Worm (Caenorhabditis elegans): Measurements from ENCODE around the gene F08D12.12.
A peak's percentile ranks its signal among the peaks of the same experiment; 100 is the strongest.

The F08D12.12 gene

DNA sequence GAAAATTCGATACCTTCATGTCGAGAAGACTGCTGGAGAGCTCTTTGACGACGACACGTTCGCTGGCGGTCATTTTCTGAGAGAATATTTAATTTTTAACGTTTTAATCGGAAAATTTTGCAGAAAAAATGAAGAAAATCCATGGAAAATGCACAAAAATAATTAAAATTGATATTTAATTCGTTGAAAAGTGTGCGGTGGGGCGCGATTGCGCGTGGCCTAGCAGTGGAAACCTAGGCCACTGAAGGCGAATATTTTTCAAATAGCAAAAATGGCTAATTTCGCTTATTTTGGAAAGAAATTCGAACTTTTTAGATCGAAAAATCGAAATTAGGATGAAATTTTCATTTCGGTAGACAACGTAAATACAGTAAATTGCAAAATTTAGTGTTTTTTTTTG, 34.3 kb downstream of the F08D12.12 start, which contains the start of gene F29A7.6:
Gene F29A7.6 (minus strand): TSS at position 76 of the 400 bp plus-strand sequence.
- 0 out of 2 replicates have a peak, but pooled peaks have one; percentile 58 for TF ChIP-seq pes-1 (GFP tag; IDR thresholded peaks at IDR 0.05)
- TF ChIP-seq ceh-13 (GFP tag; optimal IDR thresholded peaks at IDR 0.05) = no peak
- TF ChIP-seq B0310.2 (tag; optimal IDR thresholded peaks at IDR 0.05) = no peak
- TF ChIP-seq F13C5.2 (tag; optimal IDR thresholded peaks at IDR 0.05) = no peak
- no peak for TF ChIP-seq ceh-36 (tag; optimal IDR thresholded peaks at IDR 0.05)

DNA sequence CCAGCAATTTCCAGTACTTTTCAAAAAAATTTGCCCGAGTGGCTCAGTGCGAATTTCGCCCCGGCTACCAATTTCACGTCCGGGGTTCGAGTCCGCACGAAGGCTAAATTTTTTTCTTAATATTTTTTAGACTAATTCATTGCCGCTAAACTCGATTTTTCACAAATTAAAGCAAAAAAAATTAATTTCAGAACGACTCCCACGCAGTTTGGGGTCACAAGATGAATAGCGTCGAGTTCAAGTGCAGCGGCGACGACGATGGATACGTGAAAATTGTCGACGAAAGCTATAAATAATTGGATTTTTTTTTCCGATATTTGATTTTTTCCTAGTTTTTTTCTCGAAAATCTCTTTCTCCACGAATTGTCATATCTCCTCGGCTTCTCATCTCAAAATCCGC, 35.6 kb downstream of the F08D12.12 start:
- no peak for TF ChIP-seq tbx-37 (GFP tag; conservative IDR thresholded peaks at IDR 0.05)

DNA sequence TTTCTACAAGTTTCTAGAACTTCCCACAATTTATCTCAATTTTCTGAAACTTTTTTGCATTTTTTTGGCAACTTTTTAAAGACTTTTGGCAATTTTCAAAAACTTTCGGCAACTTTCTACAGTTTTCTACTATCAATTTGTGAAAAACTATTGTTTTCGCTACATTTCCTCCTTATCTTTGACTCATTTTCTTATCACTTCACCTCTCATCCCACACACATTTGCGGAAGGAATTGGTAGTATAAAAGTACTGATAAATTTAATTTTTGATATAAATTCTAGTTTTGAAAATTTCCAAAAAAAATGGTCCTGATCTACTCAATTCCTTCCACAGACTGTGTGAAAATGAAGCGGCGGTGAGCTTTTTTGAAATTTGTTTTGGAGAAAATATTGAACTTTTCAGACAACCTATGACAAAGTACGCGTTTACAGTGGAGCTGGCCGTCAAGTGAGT, 37.3 kb downstream of the F08D12.12 start, which contains the start of gene F29A7.4:
Gene F29A7.4 (plus strand): TSS at position 404 of the 454 bp plus-strand sequence.
- TF ChIP-seq ama-1 (optimal IDR thresholded peaks at IDR 0.05) (no peak), ets-7 (tag; optimal IDR thresholded peaks at IDR 0.05) (no peak), hnd-1 (tag; optimal IDR thresholded peaks at IDR 0.05) (no peak), hmbx-1 (tag; optimal IDR thresholded peaks at IDR 0.05) (no peak), tbx-37 (GFP tag; conservative IDR thresholded peaks at IDR 0.05) (no peak), F13C5.2 (tag; optimal IDR thresholded peaks at IDR 0.05) (no peak)

DNA sequence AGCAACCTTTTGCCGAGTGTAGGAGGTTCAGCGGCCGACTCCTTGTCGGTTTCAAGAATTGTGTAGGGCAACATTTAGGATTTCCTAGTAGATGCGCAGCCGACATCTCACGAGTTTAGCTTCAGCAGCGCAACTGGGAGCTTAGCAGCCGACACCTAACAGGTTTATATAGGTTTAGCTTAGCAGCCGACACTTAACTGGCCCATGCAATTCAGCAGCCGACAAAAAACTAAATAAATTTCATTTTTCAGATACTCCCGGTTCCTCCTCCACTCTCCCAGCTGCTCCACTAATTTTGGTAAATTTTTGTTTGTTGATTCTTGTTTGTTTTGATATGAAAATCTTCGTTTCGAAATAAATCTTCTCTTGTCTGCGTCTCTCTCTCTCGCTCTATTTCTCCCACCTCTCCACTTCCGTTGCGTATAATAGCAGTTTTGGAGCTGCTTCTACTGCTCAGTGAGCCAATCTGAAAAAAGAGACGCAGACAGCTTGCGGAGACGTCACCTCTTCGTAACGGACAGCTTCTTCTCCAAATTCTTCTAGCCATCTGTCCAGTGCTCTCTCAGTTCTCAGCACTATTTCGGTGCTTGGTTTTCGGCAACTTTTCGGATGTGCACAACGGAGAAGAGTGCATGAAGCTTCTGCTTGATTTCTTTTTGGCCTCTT, 38.8 kb downstream of the F08D12.12 start:
- no peak for TF ChIP-seq hnd-1 (tag; optimal IDR thresholded peaks at IDR 0.05)
- no peak for TF ChIP-seq scrt-1 (GFP tag; IDR thresholded peaks at IDR 0.05)
- no peak for TF ChIP-seq hmg-4 (GFP tag; optimal IDR thresholded peaks at IDR 0.05)
- TF ChIP-seq hmbx-1 (tag; optimal IDR thresholded peaks at IDR 0.05) = no peak
- TF ChIP-seq ets-7 (tag; optimal IDR thresholded peaks at IDR 0.05) = no peak
- TF ChIP-seq F13C5.2 (tag; optimal IDR thresholded peaks at IDR 0.05) = no peak
- no peak for TF ChIP-seq ceh-36 (tag; optimal IDR thresholded peaks at IDR 0.05)
- no peak for TF ChIP-seq flt-1 (GFP tag; IDR thresholded peaks at IDR 0.05)
- no peak for TF ChIP-seq ceh-13 (GFP tag; optimal IDR thresholded peaks at IDR 0.05)
- no peak for TF ChIP-seq tbx-11 (GFP tag; IDR thresholded peaks at IDR 0.05)

DNA sequence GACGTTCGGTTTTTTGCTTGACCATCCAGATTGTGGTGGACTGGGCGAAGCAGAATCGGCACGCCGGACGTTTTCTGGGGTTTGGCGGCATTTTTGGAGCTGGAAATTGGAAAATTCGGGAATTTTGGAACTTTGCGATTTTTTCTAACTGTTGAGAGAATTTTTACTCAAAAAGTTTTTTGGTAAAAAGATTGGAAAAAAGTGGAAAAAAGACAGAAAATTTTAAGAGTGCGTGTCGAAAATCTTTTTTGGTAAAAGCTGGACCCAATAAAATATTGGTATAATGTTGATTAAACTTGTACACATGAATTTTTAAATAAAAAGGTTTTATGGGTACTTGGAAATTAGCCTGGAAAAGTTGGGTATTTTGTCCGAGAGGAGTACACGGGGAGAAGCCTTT, 44.6 kb downstream of the F08D12.12 start, which contains the start of gene T05A8.7:
Gene T05A8.7 (minus strand): TSS at position 101 of the 400 bp plus-strand sequence.
- TF ChIP-seq tra-4 (tag; optimal IDR thresholded peaks at IDR 0.05) (no peak), ceh-13 (GFP tag; optimal IDR thresholded peaks at IDR 0.05) (no peak), F13C5.2 (tag; optimal IDR thresholded peaks at IDR 0.05) (no peak), B0310.2 (tag; optimal IDR thresholded peaks at IDR 0.05) (no peak), aly-1 (tag; optimal IDR thresholded peaks at IDR 0.05) (no peak), sea-1 (GFP tag; conservative IDR thresholded peaks at IDR 0.05) (no peak), ama-1 (optimal IDR thresholded peaks at IDR 0.05) (no peak), pes-1 (GFP tag; IDR thresholded peaks at IDR 0.05) (no peak), flt-1 (GFP tag; IDR thresholded peaks at IDR 0.05) (no peak), hmg-4 (GFP tag; optimal IDR thresholded peaks at IDR 0.05) (no peak), ceh-36 (tag; optimal IDR thresholded peaks at IDR 0.05) (no peak), hmbx-1 (tag; optimal IDR thresholded peaks at IDR 0.05) (no peak), tbx-11 (GFP tag; IDR thresholded peaks at IDR 0.05) (no peak), tbx-37 (GFP tag; conservative IDR thresholded peaks at IDR 0.05) (no peak), scrt-1 (GFP tag; IDR thresholded peaks at IDR 0.05) (no peak)

DNA sequence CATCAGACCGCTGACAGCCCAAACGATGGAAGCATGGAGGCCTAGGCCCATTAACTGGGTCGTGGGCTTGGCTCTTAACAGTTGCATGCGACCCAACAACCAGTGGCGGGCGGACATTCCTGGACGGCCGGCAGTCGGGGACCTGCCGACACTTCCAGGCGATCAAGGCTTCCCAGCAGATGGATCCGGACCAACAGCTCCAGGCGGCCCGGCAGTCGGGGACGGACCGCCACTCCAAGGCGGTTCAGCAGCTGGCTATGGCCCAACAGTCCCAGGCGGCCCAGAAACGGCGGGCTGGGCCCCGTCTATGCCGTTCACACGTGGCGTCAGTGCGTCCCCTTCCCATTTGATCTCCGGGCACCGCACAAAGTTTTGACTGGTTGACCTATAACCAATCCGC, 45.5 kb downstream of the F08D12.12 start:
- TF ChIP-seq hmg-4 (GFP tag; optimal IDR thresholded peaks at IDR 0.05) (no peak), tbx-11 (GFP tag; IDR thresholded peaks at IDR 0.05) (no peak), scrt-1 (GFP tag; IDR thresholded peaks at IDR 0.05) (0 out of 2 replicates have a peak, but pooled peaks have one; percentile 47), B0310.2 (tag; optimal IDR thresholded peaks at IDR 0.05) (no peak)

DNA sequence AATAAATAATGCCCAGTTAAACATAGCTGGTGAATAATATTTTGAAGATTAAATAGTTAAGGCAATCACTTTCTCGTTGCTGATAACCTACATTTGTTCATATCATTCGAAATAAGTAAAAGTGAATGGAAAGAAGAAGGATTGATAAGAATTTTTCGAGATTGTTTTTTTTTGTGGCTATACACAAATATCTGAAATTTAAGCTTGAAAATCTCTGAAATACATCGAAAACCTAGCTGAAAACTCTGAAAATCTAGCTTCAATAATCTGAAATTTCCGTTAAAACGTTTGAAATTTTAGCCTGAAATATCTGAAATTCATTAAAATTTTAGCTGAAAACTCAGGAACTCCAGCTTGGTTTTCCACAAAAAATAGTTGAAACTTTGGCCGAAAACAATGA, 47.3 kb downstream of the F08D12.12 start, which contains the start of gene T05A8.6:
Gene T05A8.6 (minus strand): TSS at position 101 of the 400 bp plus-strand sequence.
- TF ChIP-seq hmbx-1 (tag; optimal IDR thresholded peaks at IDR 0.05) = no peak
- no peak for TF ChIP-seq scrt-1 (GFP tag; IDR thresholded peaks at IDR 0.05)
- TF ChIP-seq aly-1 (tag; optimal IDR thresholded peaks at IDR 0.05) = no peak
- TF ChIP-seq sea-1 (GFP tag; conservative IDR thresholded peaks at IDR 0.05) = no peak
- no peak for TF ChIP-seq ceh-13 (GFP tag; optimal IDR thresholded peaks at IDR 0.05)
- no peak for TF ChIP-seq flt-1 (GFP tag; IDR thresholded peaks at IDR 0.05)
- TF ChIP-seq ama-1 (optimal IDR thresholded peaks at IDR 0.05) = no peak
- no peak for TF ChIP-seq pes-1 (GFP tag; IDR thresholded peaks at IDR 0.05)
- no peak for TF ChIP-seq ets-7 (tag; optimal IDR thresholded peaks at IDR 0.05)
- no peak for TF ChIP-seq tbx-11 (GFP tag; IDR thresholded peaks at IDR 0.05)
- no peak for TF ChIP-seq ceh-36 (tag; optimal IDR thresholded peaks at IDR 0.05)
- TF ChIP-seq hnd-1 (tag; optimal IDR thresholded peaks at IDR 0.05) = no peak
- no peak for TF ChIP-seq F13C5.2 (tag; optimal IDR thresholded peaks at IDR 0.05)
- no peak for TF ChIP-seq tbx-37 (GFP tag; conservative IDR thresholded peaks at IDR 0.05)

DNA sequence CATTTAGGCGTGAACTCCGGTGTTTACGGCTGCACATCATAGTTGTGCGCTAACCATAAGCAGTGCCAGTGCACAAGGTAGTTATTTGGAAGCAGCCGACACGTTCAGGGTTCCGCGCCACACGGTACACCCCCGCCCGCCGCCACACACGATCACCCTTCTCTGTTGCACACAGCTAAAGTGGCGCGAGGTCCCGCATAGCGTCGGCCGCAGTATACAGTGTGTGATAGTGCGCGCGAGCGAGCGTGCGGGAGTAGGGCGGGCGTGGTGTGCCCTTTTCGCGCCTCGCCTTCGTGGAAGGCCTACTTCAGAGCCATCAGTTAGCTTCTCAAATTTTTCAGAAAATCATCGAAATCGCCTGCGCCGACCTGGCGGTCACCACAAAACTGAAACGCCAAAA, 49.9 kb downstream of the F08D12.12 start:
- TF ChIP-seq tra-4 (tag; optimal IDR thresholded peaks at IDR 0.05) (no peak), ceh-36 (tag; optimal IDR thresholded peaks at IDR 0.05) (no peak), scrt-1 (GFP tag; IDR thresholded peaks at IDR 0.05) (no peak), flt-1 (GFP tag; IDR thresholded peaks at IDR 0.05) (no peak), hmg-4 (GFP tag; optimal IDR thresholded peaks at IDR 0.05) (no peak)

All from whole organism, early embryonic.